Fruit fly (Drosophila melanogaster) whole organism, embryonic: Measurements from ENCODE around the gene Agpat4.

Experiments used
- CG11504 ChIP-seq: fragments of 200-800 bp; sonication (Bioruptor generic); optimal IDR thresholded peaks from 3 replicates; lab custom pipeline; 2019; ENCODE audit warnings: missing biosample characterization, mild to moderate bottlenecking, missing genetic modification characterization, moderate library complexity
- CG31365 ChIP-seq: fragments of 200-800 bp; sonication (Bioruptor generic); optimal IDR thresholded peaks from 2 replicates; lab custom pipeline; 2018; ENCODE audit warnings: missing biosample characterization, mild to moderate bottlenecking, missing genetic modification characterization
- CG31441 ChIP-seq: fragments of 200-800 bp; sonication (Bioruptor generic); IDR thresholded peaks from 2 replicates; pipeline ENCODE4 v1.3.6; 2022; ENCODE audit warnings: missing biosample characterization, missing genetic modification characterization
- Chrac-16 ChIP-seq: fragments of 200-800 bp; sonication (Bioruptor generic); optimal IDR thresholded peaks from 3 replicates; lab custom pipeline; 2016; ENCODE audit warnings: missing biosample characterization, missing genetic modification characterization
- Hey ChIP-seq: fragments of 200-800 bp; sonication (Bioruptor generic); optimal IDR thresholded peaks from 3 replicates; lab custom pipeline; 2018; ENCODE audit warnings: missing biosample characterization, mild to moderate bottlenecking, missing genetic modification characterization
- Poxn ChIP-seq: fragments of 200-800 bp; sonication (Bioruptor generic); IDR thresholded peaks from 2 replicates; pipeline ENCODE4 v1.3.6; 2022; ENCODE audit warnings: missing biosample characterization, missing genetic modification characterization
- ato ChIP-seq: fragments of 200-800 bp; sonication (Bioruptor generic); IDR thresholded peaks from 2 replicates; pipeline ENCODE4 v1.3.6; 2022; ENCODE audit warnings: missing biosample characterization, missing genetic modification characterization; ENCODE audit not compliant: partially characterized antibody
- bab2 ChIP-seq: fragments of 200-800 bp; sonication (Bioruptor generic); optimal IDR thresholded peaks from 2 replicates; lab custom pipeline; 2016; ENCODE audit warnings: missing biosample characterization, missing genetic modification characterization
- cas ChIP-seq: fragments of 200-800 bp; sonication (Bioruptor generic); IDR thresholded peaks from 2 replicates; pipeline ENCODE4 v1.3.6; 2022; ENCODE audit warnings: missing biosample characterization, missing genetic modification characterization
- gro ChIP-seq: fragments of 200-800 bp; sonication (Bioruptor generic); optimal IDR thresholded peaks from 2 replicates; lab custom pipeline; 2016; ENCODE audit warnings: missing biosample characterization, missing genetic modification characterization
- insv ChIP-seq, 2 experiments: fragments of 200-800 bp; sonication (Bioruptor generic); optimal IDR thresholded peaks; 3 replicates each; lab custom pipeline; 2016 to 2018; ENCODE audit warnings: missing biosample characterization in 2 of 2, missing genetic modification characterization in 2 of 2
- sna ChIP-seq: fragments of 200-800 bp; sonication (Bioruptor generic); IDR thresholded peaks from 2 replicates; pipeline ENCODE4 v1.3.6; 2022; ENCODE audit warnings: missing biosample characterization, missing genetic modification characterization; ENCODE audit not compliant: partially characterized antibody

- TF ChIP-seq ato (GFP tag; lab: Robert Waterston, UW) (no peak), bab2 (GFP tag; lab: Kevin White, UChicago) (no peak), CG31441 (GFP tag; lab: Robert Waterston, UW) (no peak), Hey (no peak), gro (GFP tag; lab: Kevin White, UChicago) (no peak), sna (GFP tag; lab: Robert Waterston, UW) (no peak), Chrac-16 (GFP tag; lab: Kevin White, UChicago) (no peak), insv (GFP tag; optimal IDR thresholded peaks at IDR 0.05; lab: Kevin White, UChicago) (no peak), cas (GFP tag; lab: Robert Waterston, UW) (no peak), Poxn (GFP tag; lab: Robert Waterston, UW) (no peak), CG11504 (no peak), CG31365 (tag; lab: Kevin White, UChicago) (no peak)
These were observed 27.2 kb downstream of the Agpat4 start, which contains the start of gene Pdh for dm6 chr3L:16354197-16354596.
